Worm (Caenorhabditis elegans): ENCODE results near the gene C17G1.5.

DNA sequence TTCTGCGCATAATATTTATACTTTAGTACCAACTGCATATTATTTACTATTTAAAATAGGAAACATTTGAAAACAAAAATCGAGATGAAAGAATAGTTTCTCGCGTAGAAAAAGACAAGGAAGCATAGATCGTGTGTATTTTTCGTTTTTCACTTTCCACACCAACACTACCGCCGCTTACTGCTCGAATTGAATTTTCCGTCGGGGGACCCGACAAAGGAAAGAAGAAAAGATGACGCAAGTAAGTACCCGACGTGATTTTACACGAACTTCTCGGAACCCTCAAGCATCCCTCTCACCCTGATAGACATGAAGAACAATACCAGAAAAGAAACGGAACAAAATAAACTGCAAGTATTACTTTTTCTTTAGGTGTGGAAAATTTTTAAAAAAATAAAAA is 42.7 kb downstream of the C17G1.5 start:
- TF ChIP-seq nhr-77 (tag; optimal IDR thresholded peaks at IDR 0.05), result no peak
- no peak for TF ChIP-seq unc-62 (GFP tag; optimal IDR thresholded peaks at IDR 0.05)

Data from whole organism, L1 larva.